Worm (Caenorhabditis elegans): ENCODE results near the gene cut-5.

- TF ChIP-seq ref-1 (GFP tag; conservative IDR thresholded peaks at IDR 0.05) (no peak), flt-1 (GFP tag; IDR thresholded peaks at IDR 0.05) (no peak), cog-1 (tag; optimal IDR thresholded peaks at IDR 0.05) (no peak), ztf-23 (GFP tag; IDR thresholded peaks at IDR 0.05) (no peak)
These were observed 20.4 kb downstream of the cut-5 start, which contains the start of gene R07E3.6 for ce11 chrX:10317565-10317964.

All from whole organism, midembryonic.